Worm (Caenorhabditis elegans): ENCODE data around the gene T13C2.7.

ce11 chrII:6754671-6755224, 24.5 kb upstream of the T13C2.7 start, which contains the start of the genes srx-95 and fis-1:
- TF ChIP-seq W03F9.2 (tag; optimal IDR thresholded peaks at IDR 0.05) = no peak
- TF ChIP-seq dao-5 (tag; optimal IDR thresholded peaks at IDR 0.05) = no peak

Data from whole organism, L4/young adult.